Worm (Caenorhabditis elegans) whole organism, L1 larva: ENCODE data around the gene Y105C5A.8.
"Not testable (repeated sequence)": the region's sequence is repeated elsewhere in the genome, so short reads cannot be mapped to it uniquely, and the experiment has no call there.

Experiments used
- F16B12.6 ChIP-seq: fragments of 150-350 bp; optimal IDR thresholded peaks from 2 replicates; lab custom pipeline; 2014; ENCODE audit warnings: missing biosample characterization, missing genetic modification characterization
- aly-2 ChIP-seq: fragments of 150-350 bp; optimal IDR thresholded peaks from 2 replicates; lab custom pipeline; 2014; ENCODE audit warnings: missing biosample characterization, missing genetic modification characterization
- blmp-1 ChIP-seq: fragments of 150-350 bp; optimal IDR thresholded peaks from 2 replicates; lab custom pipeline; 2014; ENCODE audit warnings: missing biosample characterization, missing genetic modification characterization
- ceh-8 ChIP-seq: fragments of 200-800 bp; sonication (Bioruptor generic); optimal IDR thresholded peaks from 2 replicates; lab custom pipeline; 2018; ENCODE audit warnings: mild to moderate bottlenecking, missing genetic modification characterization, moderate library complexity, missing compliant biosample characterization
- ceh-82 ChIP-seq, 3 experiments: fragments of 150-350 bp in 1 of 3; sonication (generic microtip) in 2 of 3; optimal IDR thresholded peaks; 2 replicates each; lab custom pipeline; 2014 to 2017; ENCODE audit warnings: missing biosample characterization in 3 of 3, missing genetic modification characterization in 3 of 3
- ceh-88 ChIP-seq: fragments of 200-800 bp; sonication (Bioruptor generic); IDR thresholded peaks from 2 replicates; pipeline ENCODE4 v1.3.6; 2022; ENCODE audit warnings: missing genetic modification characterization, missing compliant biosample characterization
- dsc-1 ChIP-seq: sonication (generic microtip); optimal IDR thresholded peaks from 2 replicates; lab custom pipeline; 2016; ENCODE audit warnings: mild to moderate bottlenecking, missing genetic modification characterization, missing compliant biosample characterization
- efl-1 ChIP-seq, 4 experiments: fragments of 150-350 bp; optimal IDR thresholded peaks in 3 of 4; peaks in 1 of 4; 1 replicate in 1 of 4; 2 replicates in 3 of 4; lab custom pipeline; 2014; ENCODE audit warnings: missing biosample characterization in 2 of 4, missing genetic modification characterization in 2 of 4, missing genetic modification reagents in 2 of 4
- efl-3 ChIP-seq: fragments of 200-800 bp; sonication (Bioruptor generic); optimal IDR thresholded peaks from 2 replicates; lab custom pipeline; 2018; ENCODE audit warnings: mild to moderate bottlenecking, missing genetic modification characterization, missing compliant biosample characterization
- egl-13 ChIP-seq: sonication (generic microtip); optimal IDR thresholded peaks from 2 replicates; lab custom pipeline; 2016; ENCODE audit warnings: missing genotype, missing genetic modification reagents, missing genetic modification characterization, missing compliant biosample characterization
- elt-2 ChIP-seq: sonication (generic microtip); optimal IDR thresholded peaks from 2 replicates; lab custom pipeline; 2016; ENCODE audit warnings: missing genetic modification characterization, mild to moderate bottlenecking, inconsistent platforms, missing compliant biosample characterization, missing genetic modification reagents
- fkh-4 ChIP-seq: sonication (generic microtip); optimal IDR thresholded peaks from 2 replicates; lab custom pipeline; 2016; ENCODE audit warnings: missing compliant biosample characterization, missing genetic modification characterization, borderline replicate concordance
- fkh-8 ChIP-seq: sonication (generic microtip); optimal IDR thresholded peaks from 2 replicates; lab custom pipeline; 2016; ENCODE audit warnings: mild to moderate bottlenecking, missing genetic modification characterization, missing compliant biosample characterization
- fos-1 ChIP-seq: fragments of 150-350 bp; optimal IDR thresholded peaks from 2 replicates; lab custom pipeline; 2014; ENCODE audit warnings: missing biosample characterization, missing genetic modification characterization
- grh-1 ChIP-seq: fragments of 200-800 bp; sonication (Bioruptor generic); IDR thresholded peaks from 2 replicates; pipeline ENCODE4 v1.3.6; 2022; ENCODE audit warnings: missing genetic modification reagents, missing genetic modification characterization, missing compliant biosample characterization
- irx-1 ChIP-seq: sonication (generic microtip); optimal IDR thresholded peaks from 2 replicates; lab custom pipeline; 2016; ENCODE audit warnings: missing genetic modification characterization, missing compliant biosample characterization
- jun-1 ChIP-seq: fragments of 150-350 bp; optimal IDR thresholded peaks from 2 replicates; lab custom pipeline; 2014; ENCODE audit warnings: missing biosample characterization, missing genetic modification reagents, missing genetic modification characterization
- lin-15B ChIP-seq: fragments of 150-350 bp; sonication (generic microtip); optimal IDR thresholded peaks from 3 replicates; lab custom pipeline; 2014; ENCODE audit warnings: missing biosample characterization, missing genetic modification characterization
- lin-35 ChIP-seq, 2 experiments: fragments of 150-350 bp; optimal IDR thresholded peaks; 2 replicates each; lab custom pipeline; 2014; ENCODE audit warnings: missing biosample characterization in 2 of 2, missing genetic modification characterization in 2 of 2, missing genetic modification reagents in 2 of 2
- lin-39 ChIP-seq: fragments of 150-350 bp; optimal IDR thresholded peaks from 2 replicates; lab custom pipeline; 2014; ENCODE audit warnings: missing biosample characterization, missing genetic modification reagents, missing genetic modification characterization
- lsy-2 ChIP-seq, 2 experiments: fragments of 150-350 bp; optimal IDR thresholded peaks; 2 replicates each; lab custom pipeline; 2014; ENCODE audit warnings: missing biosample characterization in 2 of 2, missing genetic modification characterization in 2 of 2
- mab-9 ChIP-seq: fragments of 200-800 bp; sonication (Bioruptor generic); IDR thresholded peaks from 2 replicates; pipeline ENCODE4 v1.3.6; 2022; ENCODE audit warnings: missing genetic modification reagents, missing genetic modification characterization, missing compliant biosample characterization
- mef-2 ChIP-seq: fragments of 150-350 bp; optimal IDR thresholded peaks from 2 replicates; lab custom pipeline; 2014; ENCODE audit warnings: missing biosample characterization, missing genetic modification characterization
- mep-1 ChIP-seq: fragments of 150-350 bp; optimal IDR thresholded peaks from 2 replicates; lab custom pipeline; 2014; ENCODE audit warnings: missing biosample characterization, missing genetic modification characterization
- nhr-11 ChIP-seq: fragments of 150-350 bp; optimal IDR thresholded peaks from 2 replicates; lab custom pipeline; 2014; ENCODE audit warnings: missing biosample characterization, missing genetic modification characterization
- nhr-12 ChIP-seq: sonication (generic microtip); optimal IDR thresholded peaks from 2 replicates; lab custom pipeline; 2017; ENCODE audit warnings: missing biosample characterization, missing genetic modification characterization
- nhr-19 ChIP-seq: fragments of 200-800 bp; sonication (Bioruptor generic); conservative IDR thresholded peaks from 2 replicates; pipeline ENCODE4 v1.3.6; 2022; ENCODE audit warnings: missing genetic modification characterization, missing compliant biosample characterization
- nhr-20 ChIP-seq: sonication (generic microtip); optimal IDR thresholded peaks from 2 replicates; lab custom pipeline; 2016; ENCODE audit warnings: mild to moderate bottlenecking, missing genetic modification characterization, missing compliant biosample characterization
- nhr-47 ChIP-seq: sonication (generic microtip); optimal IDR thresholded peaks from 2 replicates; lab custom pipeline; 2016; ENCODE audit warnings: mild to moderate bottlenecking, missing genetic modification characterization, moderate library complexity, missing compliant biosample characterization
- nhr-71 ChIP-seq: sonication (generic microtip); optimal IDR thresholded peaks from 2 replicates; lab custom pipeline; 2016; ENCODE audit warnings: mild to moderate bottlenecking, missing genetic modification characterization, moderate library complexity, missing compliant biosample characterization
- nhr-85 ChIP-seq: sonication (generic microtip); peaks from one replicate; lab custom pipeline; 2016; ENCODE audit warnings: missing genetic modification characterization, inconsistent platforms, missing compliant biosample characterization
- pax-3 ChIP-seq: fragments of 200-800 bp; sonication (Bioruptor generic); optimal IDR thresholded peaks from 2 replicates; lab custom pipeline; 2018; ENCODE audit warnings: mild to moderate bottlenecking, missing genetic modification characterization, moderate library complexity, missing compliant biosample characterization
- snpc-4 ChIP-seq: fragments of 150-350 bp; optimal IDR thresholded peaks from 2 replicates; lab custom pipeline; 2014; ENCODE audit warnings: missing biosample characterization, missing genetic modification characterization
- sup-37 ChIP-seq: fragments of 200-800 bp; sonication (Bioruptor generic); optimal IDR thresholded peaks from 2 replicates; lab custom pipeline; 2018; ENCODE audit warnings: mild to moderate bottlenecking, missing genetic modification characterization, missing compliant biosample characterization
- tbx-2 ChIP-seq: sonication (generic microtip); optimal IDR thresholded peaks from 2 replicates; lab custom pipeline; 2016; ENCODE audit warnings: missing genetic modification characterization, missing compliant biosample characterization
- unc-130 ChIP-seq: fragments of 150-350 bp; optimal IDR thresholded peaks from 2 replicates; lab custom pipeline; 2017; ENCODE audit warnings: missing biosample characterization, missing genetic modification characterization, inconsistent platforms
- unc-98 ChIP-seq: fragments of 200-800 bp; sonication (Bioruptor generic); IDR thresholded peaks from 2 replicates; pipeline ENCODE4 v1.3.6; 2022; ENCODE audit warnings: missing genetic modification characterization, missing compliant biosample characterization
- xbp-1 ChIP-seq: sonication (generic microtip); optimal IDR thresholded peaks from 2 replicates; lab custom pipeline; 2016; ENCODE audit warnings: missing genetic modification characterization, missing compliant biosample characterization
- zip-4 ChIP-seq: fragments of 200-800 bp; sonication (Bioruptor generic); optimal IDR thresholded peaks from 2 replicates; lab custom pipeline; 2018; ENCODE audit warnings: mild to moderate bottlenecking, missing genetic modification characterization, moderate library complexity, missing compliant biosample characterization
- ztf-11 ChIP-seq, 2 experiments: sonication (generic microtip); optimal IDR thresholded peaks; 2 replicates each; lab custom pipeline; 2016 to 2017; ENCODE audit warnings: missing genetic modification characterization in 2 of 2, missing biosample characterization in 1 of 2, missing compliant biosample characterization in 1 of 2

Y105C5A.8 gene

DNA sequence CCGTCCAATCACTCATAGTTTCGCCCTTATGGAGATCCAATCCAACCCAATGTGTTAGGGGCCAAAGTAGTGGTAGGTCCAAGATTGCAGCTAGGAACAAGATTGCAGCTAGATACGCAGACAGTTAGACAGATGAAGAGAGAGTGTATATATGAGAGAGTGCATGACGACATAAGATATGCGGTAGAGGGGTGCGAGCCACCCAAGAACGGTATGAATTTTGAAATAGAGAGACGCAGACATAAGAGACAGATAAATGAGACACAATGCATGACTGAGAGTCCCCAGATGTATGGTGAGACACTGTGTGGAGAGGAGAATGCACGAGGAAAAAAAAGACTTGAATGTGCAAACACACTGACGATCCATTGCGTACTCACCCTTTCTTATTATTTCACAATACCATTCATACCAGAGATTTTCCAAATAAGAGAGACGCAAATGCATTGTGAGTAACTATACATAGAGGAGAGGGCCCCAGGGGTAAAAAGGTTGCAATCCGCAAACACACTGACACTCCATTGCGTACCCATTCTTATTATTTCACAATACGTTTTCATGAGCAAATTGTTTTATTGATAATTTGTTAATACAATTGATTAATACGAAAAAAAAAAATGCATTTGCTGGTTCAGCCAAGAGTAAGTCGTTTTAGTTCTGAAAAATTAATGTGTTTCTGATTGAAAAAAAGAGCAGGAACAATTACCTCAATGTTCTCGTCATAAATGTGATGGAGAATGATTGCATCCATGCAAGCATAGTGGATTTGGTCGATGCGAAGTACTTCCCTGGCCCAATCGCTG lies 29.7 kb upstream of the Y105C5A.8 start, which contains the start of the genes Y105C5A.1268 and Y105C5A.1272 (continued):
- TF ChIP-seq pax-3 (tag; lab: Kevin White, UChicago), result peak; percentile 90
- peak; percentile 91 for TF ChIP-seq grh-1 (GFP tag; lab: Robert Waterston, UW)
- TF ChIP-seq zip-4, result peak; percentile 99
- peak; percentile 91 for TF ChIP-seq ceh-88 (GFP tag; lab: Robert Waterston, UW)
- TF ChIP-seq irx-1, result peak; percentile 85
- TF ChIP-seq efl-1 (optimal IDR thresholded peaks at IDR 0.05; lab: Kevin White, UChicago), result peak; percentile 87 to 94
- TF ChIP-seq efl-1 (GFP tag; optimal IDR thresholded peaks at IDR 0.05 in 1 of 2; lab: Kevin White, UChicago), result peak; percentile 63 to 96
- TF ChIP-seq F16B12.6, result peak; percentile 95
- peak; percentile 96 for TF ChIP-seq nhr-85 (tag; lab: Kevin White, UChicago)
- peak; percentile 91 for TF ChIP-seq xbp-1
- peak; percentile 79 to 84 for TF ChIP-seq lin-35 (GFP tag; optimal IDR thresholded peaks at IDR 0.05; lab: Kevin White, UChicago)
- TF ChIP-seq egl-13, result peak; percentile 84
- peak; percentile 87 for TF ChIP-seq lin-39 (tag; lab: Kevin White, UChicago)
- peak; percentile 6 for TF ChIP-seq mef-2 (tag; lab: Kevin White, UChicago)
- peak; percentile 97 for TF ChIP-seq nhr-47 (tag; lab: Kevin White, UChicago)
- TF ChIP-seq fos-1, result peak; percentile 74
- TF ChIP-seq jun-1 (tag; lab: Kevin White, UChicago), result peak; percentile 89
- TF ChIP-seq nhr-11 (tag; lab: Kevin White, UChicago), result peak; percentile 85
- TF ChIP-seq aly-2 (tag; lab: Kevin White, UChicago), result peak; percentile 51
- TF ChIP-seq nhr-20 (tag; lab: Kevin White, UChicago), result peak; percentile 93
- TF ChIP-seq mep-1, result peak; percentile 87
- peak; percentile 87 for TF ChIP-seq ceh-8 (GFP tag; lab: Kevin White, UChicago)
- peak; percentile 89 for TF ChIP-seq fkh-8 (tag; lab: Kevin White, UChicago)
- TF ChIP-seq sup-37, result peak; percentile 82
- peak; percentile 90 for TF ChIP-seq dsc-1 (tag; lab: Kevin White, UChicago)
- peak in 1 of 2 experiments; percentile 76 for TF ChIP-seq ztf-11 (tag; optimal IDR thresholded peaks at IDR 0.05; lab: Kevin White, UChicago)
- TF ChIP-seq elt-2 (tag; lab: Kevin White, UChicago), result peak; percentile 91
- TF ChIP-seq unc-130 (tag; lab: Kevin White, UChicago), result peak; percentile 75
- peak; percentile 95 for TF ChIP-seq nhr-19 (GFP tag; lab: Robert Waterston, UW)
- TF ChIP-seq tbx-2 (tag; lab: Kevin White, UChicago), result peak; percentile 96
- TF ChIP-seq lin-15B (tag; lab: Kevin White, UChicago), result peak; percentile 42
- TF ChIP-seq efl-3 (GFP tag; lab: Kevin White, UChicago), result peak; percentile 46
- peak; percentile 88 for TF ChIP-seq unc-98 (GFP tag; lab: Robert Waterston, UW)
- TF ChIP-seq nhr-71 (tag; lab: Kevin White, UChicago), result peak; percentile 98
- TF ChIP-seq snpc-4 (tag; lab: Kevin White, UChicago), result peak; percentile 82

- TF ChIP-seq fkh-4; nhr-12 (tag; lab: Kevin White, UChicago); unc-130 (tag; lab: Kevin White, UChicago): not testable (repeated sequence)
- TF ChIP-seq, all 84 proteins: peak for 0; not testable (repeated sequence) for 84
Observed at ce11 chrIV:15641699-15642098, 24.8 kb upstream of the Y105C5A.8 start, which contains the start of gene Y105C5A.12. Gene Y105C5A.12 (minus strand): TSS chrIV:15641799.

- TF ChIP-seq elt-2 (tag; lab: Kevin White, UChicago), result peak; percentile 84
- peak in 1 of 2 experiments; percentile 3 for TF ChIP-seq lsy-2 (tag; optimal IDR thresholded peaks at IDR 0.05; lab: Kevin White, UChicago)
- TF ChIP-seq irx-1, result no peak
- TF ChIP-seq ceh-82 (tag; optimal IDR thresholded peaks at IDR 0.05; lab: Kevin White, UChicago), result no peak
- TF ChIP-seq ztf-11 (tag; optimal IDR thresholded peaks at IDR 0.05; lab: Kevin White, UChicago), result no peak
- no peak for TF ChIP-seq efl-1 (optimal IDR thresholded peaks at IDR 0.05; lab: Kevin White, UChicago)
- peak in 1 of 2 experiments; percentile 34 for TF ChIP-seq efl-1 (GFP tag; optimal IDR thresholded peaks at IDR 0.05 in 1 of 2; lab: Kevin White, UChicago)
- TF ChIP-seq blmp-1 (tag; lab: Kevin White, UChicago), result no peak
- peak in 1 of 2 experiments; percentile 17 for TF ChIP-seq lin-35 (GFP tag; optimal IDR thresholded peaks at IDR 0.05; lab: Kevin White, UChicago)
- no peak for TF ChIP-seq mab-9
Observed at ce11 chrIV:15640852-15641251, 24.0 kb upstream of the Y105C5A.8 start, which contains the start of gene Y105C5A.13. Gene Y105C5A.13 (plus strand): TSS chrIV:15641231.
